Worm (Caenorhabditis elegans) whole organism, L4 larva: ENCODE data around the gene srxa-6.
"Not testable (repeated sequence)": the region's sequence is repeated elsewhere in the genome, so short reads cannot be mapped to it uniquely, and the experiment has no call there.

Source experiments
- ceh-82 ChIP-seq: sonication (generic microtip); optimal IDR thresholded peaks from 2 replicates; lab custom pipeline; 2017; ENCODE audit warnings: missing biosample characterization, missing genetic modification characterization
- dpl-1 ChIP-seq: fragments of 150-350 bp; optimal IDR thresholded peaks from 2 replicates; lab custom pipeline; 2014; ENCODE audit warnings: missing biosample characterization, missing genetic modification reagents, missing genetic modification characterization
- lin-13 ChIP-seq: fragments of 150-350 bp; optimal IDR thresholded peaks from 2 replicates; lab custom pipeline; 2014; ENCODE audit warnings: missing biosample characterization, missing genetic modification reagents, missing genetic modification characterization
- nhr-102 ChIP-seq: sonication (generic microtip); optimal IDR thresholded peaks from 2 replicates; lab custom pipeline; 2016; ENCODE audit warnings: mild to moderate bottlenecking, missing genetic modification characterization, moderate library complexity, missing compliant biosample characterization
- nhr-237 ChIP-seq: sonication (generic microtip); optimal IDR thresholded peaks from 2 replicates; lab custom pipeline; 2017; ENCODE audit warnings: missing biosample characterization, missing genetic modification characterization
- nhr-28 ChIP-seq: fragments of 150-350 bp; optimal IDR thresholded peaks from 2 replicates; lab custom pipeline; 2014; ENCODE audit warnings: missing biosample characterization, missing genetic modification characterization
- pha-4 ChIP-seq, 2 experiments: fragments of 150-350 bp in 1 of 2; fragments of 200-800 bp in 1 of 2; sonication (Bioruptor generic) in 1 of 2; IDR thresholded peaks in 1 of 2; optimal IDR thresholded peaks in 1 of 2; 2 replicates each; pipeline versions ENCODE4 v1.3.6 to Lab custom; 2014 to 2022; ENCODE audit warnings: missing genetic modification characterization in 2 of 2, missing genetic modification reagents in 2 of 2, missing biosample characterization in 1 of 2, missing compliant biosample characterization in 1 of 2
- pqm-1 ChIP-seq: sonication (generic microtip); optimal IDR thresholded peaks from 2 replicates; lab custom pipeline; 2017; ENCODE audit warnings: missing biosample characterization, missing genetic modification characterization
- skn-1 ChIP-seq: fragments of 150-350 bp; optimal IDR thresholded peaks from 2 replicates; lab custom pipeline; 2014; ENCODE audit warnings: missing biosample characterization, missing genetic modification characterization
- snpc-4 ChIP-seq: fragments of 150-350 bp; optimal IDR thresholded peaks from 2 replicates; lab custom pipeline; 2014; ENCODE audit warnings: missing biosample characterization, missing genetic modification characterization
- tra-1 ChIP-seq: fragments of 200-800 bp; sonication (Bioruptor generic); IDR thresholded peaks from 2 replicates; pipeline ENCODE4 v1.3.6; 2022; ENCODE audit warnings: missing genetic modification reagents, missing genetic modification characterization, missing compliant biosample characterization
- unc-130 ChIP-seq: sonication (generic microtip); optimal IDR thresholded peaks from 2 replicates; lab custom pipeline; 2016; ENCODE audit warnings: missing genetic modification reagents, missing genetic modification characterization, missing compliant biosample characterization
- unc-62 ChIP-seq, 3 experiments: fragments of 150-350 bp in 1 of 3; sonication (generic microtip); optimal IDR thresholded peaks in 2 of 3; peaks in 1 of 3; 1 replicate in 1 of 3; 2 replicates in 2 of 3; lab custom pipeline; 2014 to 2017; ENCODE audit warnings: missing biosample characterization in 3 of 3, missing genetic modification characterization in 3 of 3, missing genetic modification reagents in 3 of 3, missing genotype in 1 of 3

- TF ChIP-seq pqm-1 (tag; lab: Kevin White, UChicago); nhr-237 (tag; lab: Kevin White, UChicago); nhr-102 (tag; lab: Kevin White, UChicago); dpl-1 (GFP tag; lab: Kevin White, UChicago); ceh-82; unc-130 (GFP tag; lab: Kevin White, UChicago); skn-1 (tag; lab: Kevin White, UChicago); nhr-28 (tag; lab: Kevin White, UChicago); unc-62 (GFP tag; optimal IDR thresholded peaks at IDR 0.05 in 1 of 2; lab: Kevin White, UChicago); unc-62 (tag; optimal IDR thresholded peaks at IDR 0.05; lab: Kevin White, UChicago); tra-1; pha-4 (GFP tag; IDR thresholded peaks at IDR 0.05; lab: Robert Waterston, UW); pha-4 (tag; optimal IDR thresholded peaks at IDR 0.05; lab: Kevin White, UChicago); lin-13 (GFP tag; lab: Kevin White, UChicago): not testable (repeated sequence)
- TF ChIP-seq snpc-4 (tag; lab: Kevin White, UChicago) = peak; percentile 23
These were observed 35.9 kb upstream of the srxa-6 start for ce11 chrV:20698837-20699236.
